Worm (Caenorhabditis elegans) whole organism, early embryonic: Measurements from ENCODE around the gene hlh-3.

Experiments used
- B0310.2 ChIP-seq: sonication (generic microtip); optimal IDR thresholded peaks from 2 replicates; lab custom pipeline; 2016; ENCODE audit warnings: mild to moderate bottlenecking, missing genetic modification characterization, missing compliant biosample characterization
- ama-1 ChIP-seq: fragments of 150-350 bp; optimal IDR thresholded peaks from 2 replicates; lab custom pipeline; 2014
- ceh-36 ChIP-seq: sonication (generic microtip); optimal IDR thresholded peaks from 2 replicates; lab custom pipeline; 2016; ENCODE audit warnings: missing genetic modification characterization, inconsistent platforms, missing compliant biosample characterization
- flt-1 ChIP-seq: fragments of 200-800 bp; sonication (Bioruptor generic); IDR thresholded peaks from 2 replicates; pipeline ENCODE4 v1.3.6; 2022; ENCODE audit warnings: missing genetic modification characterization, missing compliant biosample characterization
- hmg-4 ChIP-seq: fragments of 200-800 bp; sonication (Bioruptor generic); optimal IDR thresholded peaks from 2 replicates; lab custom pipeline; 2018; ENCODE audit warnings: mild to moderate bottlenecking, missing genetic modification characterization, missing compliant biosample characterization
- scrt-1 ChIP-seq: fragments of 200-800 bp; sonication (Bioruptor generic); IDR thresholded peaks from 2 replicates; pipeline ENCODE4 v1.3.6; 2022; ENCODE audit warnings: missing genetic modification characterization, missing compliant biosample characterization

ce11 chrII:9061557-9062183 lies 24.7 kb upstream of the hlh-3 start:
- no peak for TF ChIP-seq ceh-36 (tag; lab: Kevin White, UChicago)
- TF ChIP-seq ama-1 (lab: Kevin White, UChicago): no peak
- no peak for TF ChIP-seq flt-1 (GFP tag; lab: Robert Waterston, UW)
- peak; percentile 22 for TF ChIP-seq hmg-4 (GFP tag; lab: Kevin White, UChicago)
- TF ChIP-seq B0310.2 (tag; lab: Kevin White, UChicago): no peak
- TF ChIP-seq scrt-1 (GFP tag; lab: Robert Waterston, UW): no peak
